Worm (Caenorhabditis elegans) whole organism, late embryonic: ENCODE measurements around the gene mrpl-28.

Experiments used
- C38D4.7 ChIP-seq: fragments of 200-800 bp; sonication (Bioruptor generic); optimal IDR thresholded peaks from 2 replicates; lab custom pipeline; 2018; ENCODE audit warnings: mild to moderate bottlenecking, missing genetic modification characterization, moderate library complexity, missing compliant biosample characterization
- elt-2 ChIP-seq: sonication (generic microtip); optimal IDR thresholded peaks from 2 replicates; lab custom pipeline; 2016; ENCODE audit warnings: missing genetic modification reagents, missing genetic modification characterization, missing compliant biosample characterization
- eyg-1 ChIP-seq: sonication (generic microtip); optimal IDR thresholded peaks from 2 replicates; lab custom pipeline; 2016; ENCODE audit warnings: missing genotype, missing genetic modification characterization, missing compliant biosample characterization
- gmeb-2 ChIP-seq: sonication (generic microtip); optimal IDR thresholded peaks from 2 replicates; lab custom pipeline; 2016; ENCODE audit warnings: missing genetic modification characterization, inconsistent platforms, missing compliant biosample characterization
- nhr-232 ChIP-seq: sonication (generic microtip); optimal IDR thresholded peaks from 2 replicates; lab custom pipeline; 2016; ENCODE audit warnings: missing genetic modification characterization, missing compliant biosample characterization
- syd-9 ChIP-seq: sonication (generic microtip); optimal IDR thresholded peaks from 2 replicates; lab custom pipeline; 2016; ENCODE audit warnings: mild to moderate bottlenecking, missing genetic modification characterization, moderate library complexity, missing compliant biosample characterization
- ttx-3 ChIP-seq: sonication (generic microtip); optimal IDR thresholded peaks from 2 replicates; lab custom pipeline; 2016; ENCODE audit warnings: missing genetic modification reagents, missing genetic modification characterization, missing compliant biosample characterization
- zip-5 ChIP-seq: sonication (generic microtip); optimal IDR thresholded peaks from 2 replicates; lab custom pipeline; 2016; ENCODE audit warnings: missing genetic modification characterization, missing compliant biosample characterization

DNA sequence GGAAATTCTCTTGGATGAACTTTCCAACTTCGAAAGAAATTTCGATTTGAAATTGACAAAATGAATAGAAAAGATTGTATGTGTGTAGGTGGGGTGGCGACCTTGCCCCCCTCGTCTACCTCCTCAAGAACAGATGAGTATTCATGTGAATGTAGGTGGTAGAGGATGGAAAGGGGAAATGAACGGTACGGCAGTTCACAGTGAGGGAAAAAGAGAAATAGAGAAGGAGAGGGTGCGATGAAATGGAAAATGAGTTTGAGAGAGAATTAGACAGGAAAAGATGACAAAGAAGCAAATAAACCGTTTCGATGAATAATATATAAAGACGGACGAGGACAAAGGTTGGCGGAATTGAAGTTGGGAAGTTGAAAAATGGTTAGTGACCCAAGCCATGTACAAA is 33.8 kb downstream of the mrpl-28 start:
- TF ChIP-seq nhr-232 (tag; lab: Kevin White, UChicago) (no peak), gmeb-2 (tag; lab: Kevin White, UChicago) (no peak), eyg-1 (no peak), elt-2 (tag; lab: Kevin White, UChicago) (no peak), ttx-3 (tag; lab: Kevin White, UChicago) (no peak), syd-9 (tag; lab: Kevin White, UChicago) (no peak), zip-5 (no peak), C38D4.7 (GFP tag; lab: Kevin White, UChicago) (no peak)
